Fruit fly (Drosophila melanogaster) whole organism, pupa: Measurements from ENCODE around the gene Ptp99A.

Source experiments
- CG10348 ChIP-seq: fragments of 200-800 bp; sonication (Bioruptor generic); IDR thresholded peaks from 2 replicates; pipeline ENCODE4 v1.3.6; 2022; ENCODE audit warnings: missing biosample characterization, missing genetic modification characterization
- CG12605 ChIP-seq: fragments of 200-800 bp; sonication (Bioruptor generic); IDR thresholded peaks from 2 replicates; pipeline ENCODE4 v1.3.6; 2022; ENCODE audit warnings: missing biosample characterization, missing genetic modification characterization
- CG13204 ChIP-seq: fragments of 200-800 bp; sonication (Bioruptor generic); optimal IDR thresholded peaks from 2 replicates; lab custom pipeline; 2018; ENCODE audit warnings: missing biosample characterization, mild to moderate bottlenecking, missing genetic modification characterization, moderate library complexity
- CG14655 ChIP-seq: fragments of 200-800 bp; sonication (Bioruptor generic); optimal IDR thresholded peaks from 3 replicates; lab custom pipeline; 2017; ENCODE audit warnings: mild to moderate bottlenecking, missing biosample characterization, missing genetic modification reagents, missing genetic modification characterization
- CG15710 ChIP-seq: fragments of 200-800 bp; sonication (Bioruptor generic); optimal IDR thresholded peaks from 2 replicates; lab custom pipeline; 2018; ENCODE audit warnings: missing biosample characterization, mild to moderate bottlenecking, missing genetic modification characterization, moderate library complexity
- CG17806 ChIP-seq: fragments of 200-800 bp; sonication (Bioruptor generic); optimal IDR thresholded peaks from 2 replicates; lab custom pipeline; 2018; ENCODE audit warnings: missing biosample characterization, mild to moderate bottlenecking, missing genetic modification characterization, moderate library complexity
- CG34367 ChIP-seq: fragments of 200-800 bp; sonication (Bioruptor generic); optimal IDR thresholded peaks from 2 replicates; lab custom pipeline; 2018; ENCODE audit warnings: missing biosample characterization, mild to moderate bottlenecking, missing genetic modification characterization
- CG4496 ChIP-seq: fragments of 200-800 bp; sonication (Bioruptor generic); IDR thresholded peaks from 3 replicates; pipeline ENCODE4 v1.3.6; 2022; ENCODE audit warnings: missing biosample characterization, missing genetic modification characterization
- CG8159 ChIP-seq: fragments of 200-800 bp; sonication (Bioruptor generic); optimal IDR thresholded peaks from 3 replicates; lab custom pipeline; 2018; ENCODE audit warnings: missing biosample characterization, mild to moderate bottlenecking, missing genetic modification characterization, moderate library complexity
- CG8301 ChIP-seq: fragments of 200-800 bp; sonication (Bioruptor generic); optimal IDR thresholded peaks from 2 replicates; lab custom pipeline; 2018; ENCODE audit warnings: missing biosample characterization, mild to moderate bottlenecking, missing genetic modification characterization
- CG9948 ChIP-seq: fragments of 200-800 bp; sonication (Bioruptor generic); optimal IDR thresholded peaks from 2 replicates; lab custom pipeline; 2018; ENCODE audit warnings: missing biosample characterization, mild to moderate bottlenecking, missing genetic modification characterization, moderate library complexity
- D1 ChIP-seq: fragments of 200-800 bp; sonication (Bioruptor generic); optimal IDR thresholded peaks from 2 replicates; lab custom pipeline; 2018; ENCODE audit warnings: missing biosample characterization, mild to moderate bottlenecking, missing genetic modification characterization, moderate library complexity
- EcR ChIP-seq: fragments of 200-800 bp; sonication (Bioruptor generic); optimal IDR thresholded peaks from 3 replicates; lab custom pipeline; 2019; ENCODE audit warnings: missing biosample characterization, missing genetic modification characterization, mild to moderate bottlenecking, moderate library complexity, missing genetic modification reagents
- Ets98B ChIP-seq: fragments of 200-800 bp; sonication (Bioruptor generic); IDR thresholded peaks from 2 replicates; pipeline ENCODE4 v1.3.6; 2022; ENCODE audit warnings: missing biosample characterization, missing genetic modification characterization
- Pif1B ChIP-seq: fragments of 200-800 bp; sonication (Bioruptor generic); optimal IDR thresholded peaks from 3 replicates; lab custom pipeline; 2016; ENCODE audit warnings: missing biosample characterization, missing genetic modification characterization
- Snoo ChIP-seq: fragments of 200-800 bp; sonication (Bioruptor generic); optimal IDR thresholded peaks from 3 replicates; lab custom pipeline; 2017; ENCODE audit warnings: missing biosample characterization, mild to moderate bottlenecking, missing genetic modification characterization, inconsistent platforms
- fd96Ca ChIP-seq: fragments of 200-800 bp; sonication (Bioruptor generic); IDR thresholded peaks from 3 replicates; pipeline ENCODE4 v1.3.6; 2022; ENCODE audit warnings: missing biosample characterization, missing genetic modification characterization
- gl ChIP-seq: fragments of 200-800 bp; sonication (Bioruptor generic); optimal IDR thresholded peaks from 2 replicates; lab custom pipeline; 2018; ENCODE audit warnings: missing biosample characterization, mild to moderate bottlenecking, missing genetic modification characterization
- rn ChIP-seq: fragments of 200-800 bp; sonication (Bioruptor generic); IDR thresholded peaks from 2 replicates; pipeline ENCODE4 v1.3.6; 2022; ENCODE audit warnings: missing biosample characterization, missing genetic modification characterization

The Ptp99A gene

DNA sequence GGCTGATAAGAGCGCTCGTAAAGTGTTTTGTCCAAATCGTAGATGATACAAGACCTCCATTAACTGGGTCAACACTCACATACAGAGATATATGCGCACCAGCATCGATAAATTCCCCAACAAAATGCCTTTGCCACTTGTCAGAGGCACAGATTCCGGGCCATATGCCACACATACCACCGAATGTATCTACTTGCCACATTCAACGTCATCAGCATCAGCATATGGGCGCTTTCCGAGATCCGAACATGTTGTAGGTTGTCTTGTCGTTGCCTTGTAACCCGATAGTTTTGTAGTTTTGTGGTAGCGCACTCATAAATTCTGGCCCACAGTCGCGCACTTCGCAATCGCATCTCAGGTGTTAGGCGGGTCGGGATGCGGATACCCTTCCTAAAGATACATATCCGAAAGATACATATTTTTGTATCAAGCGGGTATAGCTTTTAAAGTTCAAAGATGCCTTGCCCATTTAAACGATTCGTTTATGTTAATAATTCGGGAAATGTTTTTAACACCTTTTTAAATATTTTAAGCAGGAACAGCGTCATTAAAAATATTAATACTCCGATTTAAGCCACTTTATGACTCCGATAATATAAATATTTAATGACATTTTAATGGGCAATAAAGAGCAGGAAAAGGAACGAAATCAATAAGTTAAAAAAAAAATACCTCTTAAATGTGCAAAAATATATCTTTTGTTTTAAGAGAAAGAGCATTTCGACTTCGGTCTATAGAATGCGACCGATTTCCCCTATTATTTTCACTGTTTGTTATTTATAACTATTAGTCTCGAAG, 146.7 kb downstream of the Ptp99A start:
- no peak for TF ChIP-seq fd96Ca (GFP tag; lab: Robert Waterston, UW)
- TF ChIP-seq Ets98B: no peak
- TF ChIP-seq CG8159 (tag; lab: Kevin White, UChicago): no peak
- TF ChIP-seq CG13204 (GFP tag; lab: Kevin White, UChicago): no peak
- TF ChIP-seq CG8301 (tag; lab: Kevin White, UChicago): no peak
- TF ChIP-seq CG34367 (tag; lab: Kevin White, UChicago): no peak
- no peak for TF ChIP-seq rn (GFP tag; lab: Robert Waterston, UW)
- no peak for TF ChIP-seq CG4496
- no peak for TF ChIP-seq CG17806
- no peak for TF ChIP-seq D1 (tag; lab: Kevin White, UChicago)
- no peak for TF ChIP-seq Pif1B (GFP tag; lab: Kevin White, UChicago)
- no peak for TF ChIP-seq gl
- no peak for TF ChIP-seq CG15710
- no peak for TF ChIP-seq EcR
- no peak for TF ChIP-seq CG14655
- TF ChIP-seq Snoo (tag; lab: Kevin White, UChicago): no peak
- TF ChIP-seq CG12605 (GFP tag; lab: Robert Waterston, UW): no peak
- TF ChIP-seq CG10348 (GFP tag; lab: Robert Waterston, UW): no peak
- TF ChIP-seq CG9948 (tag; lab: Kevin White, UChicago): no peak

DNA sequence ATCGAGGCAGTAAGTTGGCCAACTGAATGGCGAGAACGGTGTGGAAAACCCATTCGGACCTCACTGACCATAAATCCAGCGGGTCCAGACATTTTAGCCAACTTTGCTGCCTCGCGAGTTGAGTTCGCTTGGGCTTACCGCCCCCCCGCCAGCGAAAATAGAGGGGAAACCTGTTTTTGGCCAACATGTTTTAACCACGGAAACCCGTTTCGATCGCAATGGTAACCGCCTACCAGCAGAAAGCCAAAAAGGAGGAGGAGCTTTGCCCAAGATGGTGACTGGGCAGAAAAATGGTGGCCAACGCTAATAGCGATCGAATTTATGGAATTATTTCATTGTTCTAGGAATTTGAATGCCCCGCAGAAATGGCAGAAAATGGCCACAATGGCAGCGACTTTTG, 149.1 kb downstream of the Ptp99A start:
- TF ChIP-seq CG8301 (tag; lab: Kevin White, UChicago): no peak
- peak; percentile 7 for TF ChIP-seq gl
